Worm (Caenorhabditis elegans): ENCODE measurements around the gene C49C3.4.

Gene C49C3.4

DNA sequence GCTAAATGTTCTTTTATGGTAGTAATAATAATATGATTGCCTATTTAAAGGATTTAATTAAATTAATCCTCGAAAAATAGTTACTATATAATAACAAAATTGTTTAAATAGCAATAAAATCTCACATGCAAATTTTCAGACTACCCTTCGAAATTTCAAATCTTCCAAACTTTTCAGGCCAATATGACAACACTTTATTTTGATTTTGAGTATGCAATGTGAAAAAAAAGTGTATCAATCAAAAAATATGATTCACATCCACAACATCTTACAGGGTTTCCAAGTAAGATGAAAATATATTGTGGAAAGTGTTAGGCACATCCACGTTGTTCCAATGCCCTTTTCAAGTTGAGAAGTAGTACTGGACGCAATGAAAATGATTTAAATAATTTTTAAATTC, 8.8 kb upstream of the C49C3.4 start, which contains the start of gene snf-9:
TSS of gene snf-9 (plus strand) at position 301 of the 400 bp plus-strand sequence.
- TF ChIP-seq gmeb-1 (tag; optimal IDR thresholded peaks at IDR 0.05), result no peak
- TF ChIP-seq unc-39 (tag; optimal IDR thresholded peaks at IDR 0.05), result no peak
- no peak for TF ChIP-seq R02D3.7 (tag; optimal IDR thresholded peaks at IDR 0.05)
- no peak for TF ChIP-seq aly-2 (tag; optimal IDR thresholded peaks at IDR 0.05)
- TF ChIP-seq nhr-21 (tag; optimal IDR thresholded peaks at IDR 0.05), result no peak
- TF ChIP-seq egl-27 (tag; optimal IDR thresholded peaks at IDR 0.05), result no peak
- no peak for TF ChIP-seq sma-3 (GFP tag; optimal IDR thresholded peaks at IDR 0.05)

DNA sequence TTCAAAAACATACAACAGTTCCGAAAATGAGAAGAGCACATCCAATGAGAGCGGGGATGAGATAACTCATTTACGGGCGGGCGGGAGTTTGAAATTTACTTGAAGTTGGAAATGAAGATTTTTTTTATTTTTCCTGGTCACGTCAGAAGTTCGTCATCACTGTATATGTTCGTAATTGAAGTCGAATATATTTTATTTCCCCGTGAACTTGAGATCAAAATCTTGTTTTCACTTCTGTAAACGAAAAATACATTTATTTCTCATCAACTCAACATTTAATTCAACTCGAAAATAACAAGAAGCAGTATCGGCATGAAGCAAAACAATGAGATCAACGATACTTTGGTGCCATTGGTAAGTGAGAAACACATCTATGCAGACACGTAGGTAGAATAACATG, 4.2 kb upstream of the C49C3.4 start, which contains the start of gene C49C3.20:
TSS of gene C49C3.20 (minus strand) at position 101 of the 400 bp plus-strand sequence.
- no peak for TF ChIP-seq gmeb-1 (tag; optimal IDR thresholded peaks at IDR 0.05)
- no peak for TF ChIP-seq nhr-23 (tag; optimal IDR thresholded peaks at IDR 0.05)

DNA sequence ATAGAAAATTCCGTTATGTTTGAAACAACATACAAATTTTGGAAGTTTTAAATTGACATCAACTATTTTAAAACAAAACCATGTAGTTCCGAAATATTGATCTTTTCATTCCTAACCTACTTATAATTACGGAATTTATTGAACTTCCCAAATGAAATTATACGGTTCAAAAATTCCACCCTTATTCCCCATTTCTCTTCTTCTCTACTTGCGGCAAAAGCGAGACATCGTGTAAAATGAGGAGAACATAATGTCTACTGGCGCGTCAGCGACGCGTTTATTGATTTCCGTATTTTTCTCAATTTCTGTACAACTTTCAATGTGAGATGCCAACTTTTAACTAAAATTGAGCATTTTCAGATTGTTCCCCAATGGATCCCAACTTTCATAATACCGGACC, 8.2 kb downstream of the C49C3.4 start, which contains the start of gene ceh-88:
TSS of gene ceh-88 (plus strand) at position 355 of the 400 bp plus-strand sequence.
- TF ChIP-seq C34F6.9 (tag; optimal IDR thresholded peaks at IDR 0.05) (peak; percentile 37), elt-3 (tag; optimal IDR thresholded peaks at IDR 0.05) (no peak), Y55F3AM.14 (GFP tag; optimal IDR thresholded peaks at IDR 0.05) (no peak)

DNA sequence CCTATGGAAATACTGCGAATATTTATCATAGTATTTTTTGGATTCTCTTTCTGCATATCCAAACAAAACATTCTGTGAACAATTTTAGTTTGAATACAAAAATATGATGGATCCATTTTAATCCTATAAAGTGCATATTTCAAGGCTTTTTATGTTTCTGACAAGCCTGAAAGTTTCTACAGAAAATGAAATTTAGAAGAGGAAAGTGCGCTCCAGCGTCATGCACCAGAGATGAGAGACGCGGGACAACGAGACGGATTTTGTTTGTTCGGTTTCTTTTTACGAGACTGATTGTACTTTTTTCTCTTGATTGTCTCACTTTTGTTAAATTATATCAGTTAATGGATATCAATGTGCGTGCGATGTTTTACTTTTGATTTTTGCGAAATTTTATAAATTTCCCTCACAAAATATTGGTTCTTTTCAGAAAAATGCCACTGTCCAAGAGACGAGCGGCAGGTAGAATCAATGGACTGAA, 10.5 kb downstream of the C49C3.4 start, which contains the start of gene C49C3.6:
TSS of gene C49C3.6 (plus strand) at position 428 of the 478 bp plus-strand sequence.
- TF ChIP-seq elt-3 (tag; optimal IDR thresholded peaks at IDR 0.05) (no peak), sma-9 (GFP tag; optimal IDR thresholded peaks at IDR 0.05) (no peak), sma-9 (tag; optimal IDR thresholded peaks at IDR 0.05) (no peak), ama-1 (optimal IDR thresholded peaks at IDR 0.05) (no peak), nhr-21 (tag; optimal IDR thresholded peaks at IDR 0.05) (no peak), mdl-1 (tag; optimal IDR thresholded peaks at IDR 0.05) (no peak), nhr-25 (tag; optimal IDR thresholded peaks at IDR 0.05) (peak; percentile 12), ZK546.5 (tag; optimal IDR thresholded peaks at IDR 0.05) (no peak), sem-4 (tag; optimal IDR thresholded peaks at IDR 0.05) (no peak), blmp-1 (tag; optimal IDR thresholded peaks at IDR 0.05; ENCODE audit: insufficient read depth) (no peak), aly-2 (tag; optimal IDR thresholded peaks at IDR 0.05) (no peak), nhr-129 (tag; optimal IDR thresholded peaks at IDR 0.05) (no peak), nhr-23 (tag; optimal IDR thresholded peaks at IDR 0.05) (no peak), lsy-2 (tag; optimal IDR thresholded peaks at IDR 0.05) (peak in 1 of 2 experiments; percentile 36), elt-1 (tag; optimal IDR thresholded peaks at IDR 0.05) (no peak), sma-3 (GFP tag; optimal IDR thresholded peaks at IDR 0.05) (no peak), R02D3.7 (tag; optimal IDR thresholded peaks at IDR 0.05) (no peak), zag-1 (tag; optimal IDR thresholded peaks at IDR 0.05) (no peak), Y55F3AM.14 (GFP tag; optimal IDR thresholded peaks at IDR 0.05) (no peak), fos-1 (tag; optimal IDR thresholded peaks at IDR 0.05) (no peak), gmeb-1 (tag; optimal IDR thresholded peaks at IDR 0.05) (no peak), egl-27 (tag; optimal IDR thresholded peaks at IDR 0.05) (no peak), nhr-237 (tag; optimal IDR thresholded peaks at IDR 0.05) (no peak), nhr-11 (tag; optimal IDR thresholded peaks at IDR 0.05) (no peak), ztf-1 (GFP tag; conservative IDR thresholded peaks at IDR 0.05) (no peak), ceh-16 (tag; optimal IDR thresholded peaks at IDR 0.05) (no peak), lin-39 (tag; optimal IDR thresholded peaks at IDR 0.05) (no peak), crh-2 (tag; optimal IDR thresholded peaks at IDR 0.05) (no peak), nhr-6 (tag; optimal IDR thresholded peaks at IDR 0.05) (no peak), snpc-4 (tag; optimal IDR thresholded peaks at IDR 0.05) (no peak), mab-5 (tag; optimal IDR thresholded peaks at IDR 0.05) (no peak), nhr-10 (tag; optimal IDR thresholded peaks at IDR 0.05) (no peak), skn-1 (tag; optimal IDR thresholded peaks at IDR 0.05) (no peak), C34F6.9 (tag; optimal IDR thresholded peaks at IDR 0.05) (peak; percentile 31), unc-55 (GFP tag; optimal IDR thresholded peaks at IDR 0.05) (peak; percentile 29), lin-13 (GFP tag; optimal IDR thresholded peaks at IDR 0.05) (peak; percentile 14), peb-1 (tag; optimal IDR thresholded peaks at IDR 0.05) (no peak), ceh-82 (tag; optimal IDR thresholded peaks at IDR 0.05) (no peak)
